Worm (Caenorhabditis elegans) whole organism, mixed stage, embryonic: Measurements from ENCODE around the gene B0281.5.
"Not testable (repeated sequence)": the region's sequence is repeated elsewhere in the genome, so short reads cannot be mapped to it uniquely, and the experiment has no call there.

Experiments
- bed-3 ChIP-seq: fragments of 200-800 bp; sonication (Bioruptor generic); optimal IDR thresholded peaks from 3 replicates; lab custom pipeline; 2018; ENCODE audit warnings: mild to moderate bottlenecking, missing genetic modification characterization, moderate library complexity, missing compliant biosample characterization
- blmp-1 ChIP-seq: fragments of 150-350 bp; optimal IDR thresholded peaks from 2 replicates; lab custom pipeline; 2014; ENCODE audit warnings: missing biosample characterization, missing genetic modification characterization
- ceh-43 ChIP-seq: fragments of 200-800 bp; sonication (Bioruptor generic); optimal IDR thresholded peaks from 2 replicates; lab custom pipeline; 2018; ENCODE audit warnings: mild to moderate bottlenecking, missing genetic modification characterization, moderate library complexity, missing compliant biosample characterization
- ces-1 ChIP-seq: fragments of 150-350 bp; optimal IDR thresholded peaks from 2 replicates; lab custom pipeline; 2014; ENCODE audit warnings: missing biosample characterization, missing genetic modification reagents, missing genetic modification characterization
- elt-3 ChIP-seq: fragments of 150-350 bp; optimal IDR thresholded peaks from 2 replicates; lab custom pipeline; 2014; ENCODE audit warnings: missing biosample characterization, missing genetic modification characterization
- flh-1 ChIP-seq: fragments of 200-800 bp; sonication (Bioruptor generic); optimal IDR thresholded peaks from 2 replicates; lab custom pipeline; 2018; ENCODE audit warnings: mild to moderate bottlenecking, missing genetic modification characterization, moderate library complexity, missing compliant biosample characterization
- lsy-2 ChIP-seq: fragments of 150-350 bp; optimal IDR thresholded peaks from 2 replicates; lab custom pipeline; 2014; ENCODE audit warnings: missing biosample characterization, missing genetic modification characterization
- pha-4 ChIP-seq: fragments of 150-350 bp; optimal IDR thresholded peaks from 2 replicates; lab custom pipeline; 2018; ENCODE audit warnings: missing biosample characterization, missing genetic modification reagents, missing genetic modification characterization
- snpc-4 ChIP-seq: fragments of 150-350 bp; optimal IDR thresholded peaks from 2 replicates; lab custom pipeline; 2014; ENCODE audit warnings: missing biosample characterization, missing genetic modification characterization
- sptf-1 ChIP-seq: sonication (generic microtip); optimal IDR thresholded peaks from 2 replicates; lab custom pipeline; 2017; ENCODE audit warnings: mild to moderate bottlenecking, missing genetic modification characterization, moderate library complexity, missing compliant biosample characterization
- unc-39 ChIP-seq: fragments of 150-350 bp; optimal IDR thresholded peaks from 2 replicates; lab custom pipeline; 2014; ENCODE audit warnings: missing biosample characterization, missing genetic modification characterization
- ztf-11 ChIP-seq: fragments of 150-350 bp; optimal IDR thresholded peaks from 2 replicates; lab custom pipeline; 2014; ENCODE audit warnings: missing biosample characterization, missing genetic modification characterization

- not testable (repeated sequence) for TF ChIP-seq bed-3; sptf-1 (tag; lab: Kevin White, UChicago); ztf-11; ces-1 (GFP tag; lab: Kevin White, UChicago); pha-4 (tag; lab: Kevin White, UChicago); snpc-4; unc-39 (tag; lab: Kevin White, UChicago); lsy-2; blmp-1 (tag; lab: Kevin White, UChicago); flh-1 (GFP tag; lab: Kevin White, UChicago); elt-3; ceh-43 (GFP tag; lab: Kevin White, UChicago)
Observed at ce11 chrII:2282599-2282998, 18.2 kb downstream of the B0281.5 start, which contains the start of gene K09F6.9.
